Worm (Caenorhabditis elegans) whole organism, dauer: Measurements from ENCODE around the gene fbxc-22.

ENCODE experiments used
- unc-62 ChIP-seq: sonication (generic microtip); optimal IDR thresholded peaks from 2 replicates; lab custom pipeline; 2017; ENCODE audit warnings: missing biosample characterization, missing genetic modification reagents, missing genetic modification characterization

Gene fbxc-22

ce11 chrII:1657202-1657601 lies 33.7 kb downstream of the fbxc-22 start, which contains the start of gene ZC204.12:
ZC204.12 (minus strand) TSS chrII:1657302.
- no peak for TF ChIP-seq unc-62 (GFP tag; lab: Kevin White, UChicago)

ce11 chrII:1654917-1655316 lies 36.0 kb downstream of the fbxc-22 start, which contains the start of gene btb-12:
btb-12 (plus strand) TSS chrII:1655217.
- TF ChIP-seq unc-62 (GFP tag; lab: Kevin White, UChicago) = no peak

- no peak for TF ChIP-seq unc-62 (GFP tag; lab: Kevin White, UChicago)
These were observed 37.5 kb downstream of the fbxc-22 start, which contains the start of gene fbxb-15 for ce11 chrII:1653397-1653796. fbxb-15 (minus strand) TSS chrII:1653497.

- no peak for TF ChIP-seq unc-62 (GFP tag; lab: Kevin White, UChicago)
These were observed 39.1 kb downstream of the fbxc-22 start, which contains the start of gene fbxb-16 for ce11 chrII:1651804-1652203. fbxb-16 (minus strand) TSS chrII:1651904.

ce11 chrII:1650502-1650901 lies 40.4 kb downstream of the fbxc-22 start, which contains the start of gene fbxb-20:
fbxb-20 (minus strand) TSS chrII:1650602.
- TF ChIP-seq unc-62 (GFP tag; lab: Kevin White, UChicago) = no peak

ce11 chrII:1648768-1649167 lies 42.1 kb downstream of the fbxc-22 start, which contains the start of gene fbxb-21:
fbxb-21 (minus strand) TSS chrII:1648868.
- TF ChIP-seq unc-62 (GFP tag; lab: Kevin White, UChicago) = no peak

- TF ChIP-seq unc-62 (GFP tag; lab: Kevin White, UChicago) = no peak
These were observed 44.7 kb downstream of the fbxc-22 start, which contains the start of gene ZC204.17 for ce11 chrII:1646199-1646598. ZC204.17 (minus strand) TSS chrII:1646299.

ce11 chrII:1644777-1645348 lies 46.0 kb downstream of the fbxc-22 start, which contains the start of gene ZC204.6:
ZC204.6 (minus strand) TSS chrII:1644827.
- TF ChIP-seq unc-62 (GFP tag; lab: Kevin White, UChicago) = no peak

ce11 chrII:1640496-1640895 lies 50.4 kb downstream of the fbxc-22 start, which contains the start of gene srh-72:
srh-72 (minus strand) TSS chrII:1640596.
- TF ChIP-seq unc-62 (GFP tag; lab: Kevin White, UChicago) = no peak
